Worm (Caenorhabditis elegans) whole organism, L4/young adult: ENCODE data around the gene nhr-171.

Experiments used
- W03F9.2 ChIP-seq: fragments of 150-350 bp; optimal IDR thresholded peaks from 2 replicates; lab custom pipeline; 2014; ENCODE audit warnings: missing biosample characterization, missing genetic modification characterization
- dao-5 ChIP-seq: sonication (generic microtip); optimal IDR thresholded peaks from 2 replicates; lab custom pipeline; 2016; ENCODE audit warnings: missing genotype, missing genetic modification characterization, moderate library complexity, missing compliant biosample characterization
- him-1 ChIP-seq: sonication (generic microtip); optimal IDR thresholded peaks from 2 replicates; lab custom pipeline; 2016; ENCODE audit warnings: missing genotype, missing genetic modification reagents, missing genetic modification characterization, missing compliant biosample characterization

DNA sequence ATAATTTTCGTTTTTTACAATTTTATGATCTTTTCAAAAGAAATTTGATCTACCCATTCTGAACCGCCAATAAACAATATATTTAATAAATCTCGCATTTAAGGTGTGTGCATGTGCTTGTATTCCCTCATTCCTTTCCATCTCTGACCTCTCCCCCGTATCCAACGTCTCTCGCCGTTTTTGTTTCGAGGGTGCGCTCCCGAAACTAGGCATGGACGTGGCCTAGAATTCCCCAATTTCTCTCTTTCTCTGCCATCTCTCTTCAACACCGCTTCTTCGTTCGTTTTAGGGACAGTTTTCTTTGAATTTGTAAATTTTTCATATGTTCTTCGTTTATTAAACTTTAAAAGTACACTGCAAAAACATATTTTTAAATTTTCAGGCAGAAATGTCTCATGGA, 46.1 kb upstream of the nhr-171 start, which contains the start of gene F25E5.1:
- TF ChIP-seq W03F9.2 (tag; lab: Kevin White, UChicago) (no peak), him-1 (tag; lab: Kevin White, UChicago) (no peak), dao-5 (tag; lab: Kevin White, UChicago) (no peak)
